Fruit fly (Drosophila melanogaster): Measurements from ENCODE around the gene Or71a.

Gene Or71a

dm6 chr3L:15102669-15103309 is 24.5 kb upstream of the Or71a start (continued):
- TF ChIP-seq Rx (GFP tag; IDR thresholded peaks at IDR 0.05) (no peak), zf30C (GFP tag; optimal IDR thresholded peaks at IDR 0.05) (no peak), Taf1 (GFP tag; IDR thresholded peaks at IDR 0.05) (0 out of 2 replicates have a peak, but pooled peaks have one; percentile 19), NFAT (GFP tag; IDR thresholded peaks at IDR 0.05) (no peak), ap (GFP tag; IDR thresholded peaks at IDR 0.05) (no peak), nom (GFP tag; optimal IDR thresholded peaks at IDR 0.05) (peak; percentile 24), ci (GFP tag; IDR thresholded peaks at IDR 0.05) (0 out of 3 replicates have a peak, but pooled peaks have one; percentile 36), crp (GFP tag; optimal IDR thresholded peaks at IDR 0.05) (no peak), nau (GFP tag; optimal IDR thresholded peaks at IDR 0.05) (no peak), CG8924 (tag; optimal IDR thresholded peaks at IDR 0.05) (no peak), Rfx (GFP tag; IDR thresholded peaks at IDR 0.05) (peak; percentile 36; the same call in 1 of the 2 replicates), CG12769 (tag; optimal IDR thresholded peaks at IDR 0.05) (no peak), CG11456 (GFP tag; IDR thresholded peaks at IDR 0.05) (no peak), Dfd (GFP tag; optimal IDR thresholded peaks at IDR 0.05) (no peak), Ets65A (GFP tag) (no peak), chinmo (GFP tag; IDR thresholded peaks at IDR 0.05; ENCODE audit: partially characterized antibody) (0 out of 4 replicates have a peak, but pooled peaks have one; percentile 45), CG13424 (tag; optimal IDR thresholded peaks at IDR 0.05) (peak; percentile 16), lmd (GFP tag; IDR thresholded peaks at IDR 0.05) (0 out of 2 replicates have a peak, but pooled peaks have one; percentile 21), D19A (tag; optimal IDR thresholded peaks at IDR 0.05) (no peak), sc (optimal IDR thresholded peaks at IDR 0.05) (no peak), sc (GFP tag; optimal IDR thresholded peaks at IDR 0.05) (no peak), Med (GFP tag) (peak; percentile 68), Asciz (GFP tag; optimal IDR thresholded peaks at IDR 0.05) (no peak), CG2678 (tag; optimal IDR thresholded peaks at IDR 0.05) (peak; percentile 24), sob (GFP tag; IDR thresholded peaks at IDR 0.05) (0 out of 2 replicates have a peak, but pooled peaks have one; percentile 15), nmo (GFP tag; optimal IDR thresholded peaks at IDR 0.05) (no peak), CG11504 (tag; optimal IDR thresholded peaks at IDR 0.05) (peak; percentile 31), B-H2 (GFP tag; optimal IDR thresholded peaks at IDR 0.05) (no peak), corto (GFP tag; optimal IDR thresholded peaks at IDR 0.05) (no peak), fd102C (GFP tag; optimal IDR thresholded peaks at IDR 0.05) (no peak), kni (GFP tag; optimal IDR thresholded peaks at IDR 0.05) (no peak), tup (GFP tag; optimal IDR thresholded peaks at IDR 0.05) (no peak), pan (optimal IDR thresholded peaks at IDR 0.05) (no peak), pan (GFP tag; optimal IDR thresholded peaks at IDR 0.05 in 1 of 2, IDR thresholded peaks at IDR 0.05 in 1 of 2) (peak in 1 of 2 experiments; percentile 37), CG8478 (optimal IDR thresholded peaks at IDR 0.05) (peak; percentile 44), CG5180 (GFP tag; optimal IDR thresholded peaks at IDR 0.05) (no peak), CG11398 (GFP tag; optimal IDR thresholded peaks at IDR 0.05) (no peak), shn (GFP tag; optimal IDR thresholded peaks at IDR 0.05) (no peak), hb (GFP tag; IDR thresholded peaks at IDR 0.05; ENCODE audit: partially characterized antibody) (no peak), slp2 (GFP tag; optimal IDR thresholded peaks at IDR 0.05) (no peak), CG9437 (GFP tag; optimal IDR thresholded peaks at IDR 0.05) (no peak), zen (tag; optimal IDR thresholded peaks at IDR 0.05) (no peak), Hr78 (GFP tag; optimal IDR thresholded peaks at IDR 0.05) (no peak), dmrt11E (tag; optimal IDR thresholded peaks at IDR 0.05) (no peak), ato (GFP tag; IDR thresholded peaks at IDR 0.05; ENCODE audit: partially characterized antibody) (no peak), sna (GFP tag; IDR thresholded peaks at IDR 0.05; ENCODE audit: partially characterized antibody) (no peak), Hr51 (GFP tag; optimal IDR thresholded peaks at IDR 0.05) (peak in 1 of 2 experiments; percentile 23), CG10267 (tag; optimal IDR thresholded peaks at IDR 0.05) (no peak), Dbx (GFP tag; IDR thresholded peaks at IDR 0.05) (no peak)
